Worm (Caenorhabditis elegans) whole organism, young adult: ENCODE data around the gene uso-1.

Source experiments
- F55B11.4 ChIP-seq: sonication (generic microtip); optimal IDR thresholded peaks from 2 replicates; lab custom pipeline; 2016; ENCODE audit warnings: missing compliant biosample characterization, missing genetic modification characterization, borderline replicate concordance; ENCODE audit not compliant: insufficient read depth
- T26A5.8 ChIP-seq: sonication (generic microtip); optimal IDR thresholded peaks from 2 replicates; lab custom pipeline; 2016; ENCODE audit warnings: missing genetic modification characterization, missing compliant biosample characterization
- ama-1 ChIP-seq, 3 experiments: fragments of 150-350 bp in 1 of 3; sonication (generic microtip) in 2 of 3; optimal IDR thresholded peaks; 2 replicates each; lab custom pipeline; 2014 to 2018; ENCODE audit warnings: missing biosample characterization in 2 of 3, missing genetic modification characterization in 2 of 3, missing genetic modification reagents in 2 of 3
- attf-3 ChIP-seq: fragments of 200-800 bp; sonication (Bioruptor generic); conservative IDR thresholded peaks from 2 replicates; pipeline ENCODE4 v1.3.6; 2022; ENCODE audit warnings: missing genetic modification reagents, missing genetic modification characterization, missing compliant biosample characterization
- die-1 ChIP-seq: sonication (generic microtip); optimal IDR thresholded peaks from 2 replicates; lab custom pipeline; 2016; ENCODE audit warnings: missing genotype, mild to moderate bottlenecking, missing genetic modification characterization, missing compliant biosample characterization
- dpl-1 ChIP-seq: fragments of 150-350 bp; optimal IDR thresholded peaks from 2 replicates; lab custom pipeline; 2014; ENCODE audit warnings: missing biosample characterization, missing genetic modification reagents, missing genetic modification characterization
- ekl-4 ChIP-seq: fragments of 200-800 bp; sonication (Bioruptor generic); IDR thresholded peaks from 2 replicates; pipeline ENCODE4 v1.3.6; 2022; ENCODE audit warnings: missing genetic modification reagents, missing genetic modification characterization, missing compliant biosample characterization
- snpc-4 ChIP-seq, 5 experiments: fragments of 150-350 bp in 1 of 5; sonication (generic microtip) in 4 of 5; optimal IDR thresholded peaks; 2 replicates each; lab custom pipeline; 2014 to 2018; ENCODE audit warnings: missing genetic modification characterization in 5 of 5, missing biosample characterization in 3 of 5, antibody characterized with exemption in 2 of 5, mild to moderate bottlenecking in 2 of 5, missing compliant biosample characterization in 2 of 5, missing genotype in 2 of 5, moderate library complexity in 2 of 5, missing genetic modification reagents in 1 of 5
- unc-62 ChIP-seq: fragments of 150-350 bp; optimal IDR thresholded peaks from 2 replicates; lab custom pipeline; 2014; ENCODE audit warnings: missing biosample characterization, missing genetic modification reagents, missing genetic modification characterization
- ztf-22 ChIP-seq: fragments of 200-800 bp; sonication (Bioruptor generic); optimal IDR thresholded peaks from 2 replicates; lab custom pipeline; 2018; ENCODE audit warnings: mild to moderate bottlenecking, missing genetic modification characterization, moderate library complexity, missing compliant biosample characterization

- no peak for TF ChIP-seq snpc-4 (GFP tag; optimal IDR thresholded peaks at IDR 0.05; lab: Kevin White, UChicago)
- TF ChIP-seq snpc-4 (tag; optimal IDR thresholded peaks at IDR 0.05; lab: Kevin White, UChicago), result peak in 2 of 4 experiments; percentile 8 to 62
- no peak for TF ChIP-seq unc-62 (GFP tag; lab: Kevin White, UChicago)
- no peak for TF ChIP-seq ama-1 (optimal IDR thresholded peaks at IDR 0.05; lab: Kevin White, UChicago)
- no peak for TF ChIP-seq ama-1 (GFP tag; optimal IDR thresholded peaks at IDR 0.05; lab: Kevin White, UChicago)
- TF ChIP-seq ztf-22 (GFP tag; lab: Kevin White, UChicago), result no peak
- no peak for TF ChIP-seq ekl-4
- TF ChIP-seq dpl-1 (GFP tag; lab: Kevin White, UChicago), result no peak
- no peak for TF ChIP-seq attf-3 (GFP tag; lab: Robert Waterston, UW)
- TF ChIP-seq T26A5.8 (tag; lab: Kevin White, UChicago), result peak; percentile 67
- no peak for TF ChIP-seq die-1
- no peak for TF ChIP-seq F55B11.4 (tag; lab: Kevin White, UChicago)
These were observed 55.9 kb downstream of the uso-1 start, which contains the start of gene Y62E10A.13 for ce11 chrIV:13398728-13399127.
